Worm (Caenorhabditis elegans): ENCODE measurements around the gene Y38E10A.24.

ce11 chrII:12691351-12691750, 12.5 kb downstream of the Y38E10A.24 start:
- TF ChIP-seq nhr-77 (tag; optimal IDR thresholded peaks at IDR 0.05) (no peak), ama-1 (optimal IDR thresholded peaks at IDR 0.05) (no peak), nhr-76 (tag; optimal IDR thresholded peaks at IDR 0.05) (no peak), jun-1 (tag; optimal IDR thresholded peaks at IDR 0.05) (no peak), alr-1 (tag; optimal IDR thresholded peaks at IDR 0.05; ENCODE audit: borderline replicate concordance) (no peak), unc-62 (GFP tag; optimal IDR thresholded peaks at IDR 0.05) (no peak), ces-1 (GFP tag; optimal IDR thresholded peaks at IDR 0.05) (no peak), snpc-4 (tag; optimal IDR thresholded peaks at IDR 0.05) (no peak), egl-27 (tag; optimal IDR thresholded peaks at IDR 0.05) (no peak), elt-3 (tag; optimal IDR thresholded peaks at IDR 0.05) (no peak), nhr-237 (tag; optimal IDR thresholded peaks at IDR 0.05) (no peak), nhr-12 (tag; optimal IDR thresholded peaks at IDR 0.05) (no peak)
